Worm (Caenorhabditis elegans) whole organism, young adult: ENCODE data around the gene hum-5.

Experiments used
- B0035.1 ChIP-seq: sonication (generic microtip); optimal IDR thresholded peaks from 2 replicates; lab custom pipeline; 2016; ENCODE audit warnings: missing genetic modification characterization, mild to moderate bottlenecking, missing compliant biosample characterization, missing genotype, missing genetic modification reagents
- B0336.3 ChIP-seq: fragments of 200-800 bp; sonication (Bioruptor generic); IDR thresholded peaks from 2 replicates; pipeline ENCODE4 v1.3.6; 2022; ENCODE audit warnings: missing genetic modification characterization, missing compliant biosample characterization
- F22D6.2 ChIP-seq: sonication (generic microtip); optimal IDR thresholded peaks from 2 replicates; lab custom pipeline; 2016; ENCODE audit warnings: mild to moderate bottlenecking, missing genetic modification characterization, missing compliant biosample characterization
- F23B12.7 ChIP-seq: sonication (generic microtip); optimal IDR thresholded peaks from 2 replicates; lab custom pipeline; 2017; ENCODE audit warnings: missing genetic modification characterization, mild to moderate bottlenecking, missing compliant biosample characterization, antibody characterized with exemption, moderate library complexity; ENCODE audit not compliant: insufficient read depth
- F39B2.1 ChIP-seq: fragments of 200-800 bp; sonication (Bioruptor generic); IDR thresholded peaks from 2 replicates; pipeline ENCODE4 v1.3.6; 2022; ENCODE audit warnings: missing genetic modification reagents, missing genetic modification characterization, missing compliant biosample characterization
- F49E8.2 ChIP-seq: sonication (generic microtip); optimal IDR thresholded peaks from 3 replicates; lab custom pipeline; 2017; ENCODE audit warnings: missing genetic modification characterization, mild to moderate bottlenecking, missing compliant biosample characterization, antibody characterized with exemption, moderate library complexity; ENCODE audit not compliant: insufficient read depth
- F55B11.4 ChIP-seq: sonication (generic microtip); optimal IDR thresholded peaks from 2 replicates; lab custom pipeline; 2016; ENCODE audit warnings: missing compliant biosample characterization, missing genetic modification characterization, borderline replicate concordance; ENCODE audit not compliant: insufficient read depth
- T26A5.8 ChIP-seq: sonication (generic microtip); optimal IDR thresholded peaks from 2 replicates; lab custom pipeline; 2016; ENCODE audit warnings: missing genetic modification characterization, missing compliant biosample characterization
- Y53F4B.3 ChIP-seq: fragments of 200-800 bp; sonication (Bioruptor generic); IDR thresholded peaks from 2 replicates; pipeline ENCODE4 v1.3.6; 2022; ENCODE audit warnings: missing genetic modification reagents, missing genetic modification characterization, missing compliant biosample characterization
- Y56A3A.18 ChIP-seq: fragments of 200-800 bp; sonication (Bioruptor generic); IDR thresholded peaks from 2 replicates; pipeline ENCODE4 v1.3.6; 2022; ENCODE audit warnings: missing genetic modification reagents, missing genetic modification characterization, missing compliant biosample characterization
- Y67H2A.10 ChIP-seq: fragments of 200-800 bp; sonication (Bioruptor generic); conservative IDR thresholded peaks from 2 replicates; pipeline ENCODE4 v1.3.6; 2022; ENCODE audit warnings: missing genetic modification reagents, missing genetic modification characterization, missing compliant biosample characterization
- atf-7 ChIP-seq: sonication (generic microtip); optimal IDR thresholded peaks from 2 replicates; lab custom pipeline; 2017; ENCODE audit warnings: mild to moderate bottlenecking, missing genetic modification characterization, missing compliant biosample characterization
- attf-3 ChIP-seq: fragments of 200-800 bp; sonication (Bioruptor generic); conservative IDR thresholded peaks from 2 replicates; pipeline ENCODE4 v1.3.6; 2022; ENCODE audit warnings: missing genetic modification reagents, missing genetic modification characterization, missing compliant biosample characterization
- attf-5 ChIP-seq: fragments of 200-800 bp; sonication (Bioruptor generic); optimal IDR thresholded peaks from 2 replicates; lab custom pipeline; 2018; ENCODE audit warnings: mild to moderate bottlenecking, missing genetic modification characterization, missing compliant biosample characterization
- cebp-2 ChIP-seq: fragments of 200-800 bp; sonication (Bioruptor generic); IDR thresholded peaks from 2 replicates; pipeline ENCODE4 v1.3.6; 2022; ENCODE audit warnings: missing genetic modification characterization, missing compliant biosample characterization
- ceh-100 ChIP-seq: fragments of 200-800 bp; sonication (Bioruptor generic); IDR thresholded peaks from 2 replicates; pipeline ENCODE4 v1.3.6; 2022; ENCODE audit warnings: missing genetic modification reagents, missing genetic modification characterization, missing compliant biosample characterization
- ceh-27 ChIP-seq: fragments of 200-800 bp; sonication (Bioruptor generic); optimal IDR thresholded peaks from 2 replicates; lab custom pipeline; 2018; ENCODE audit warnings: mild to moderate bottlenecking, missing genetic modification characterization, moderate library complexity, missing compliant biosample characterization
- ceh-40 ChIP-seq: fragments of 200-800 bp; sonication (Bioruptor generic); IDR thresholded peaks from 2 replicates; pipeline ENCODE4 v1.3.6; 2022; ENCODE audit warnings: missing genetic modification characterization, missing compliant biosample characterization
- ceh-58 ChIP-seq: fragments of 200-800 bp; sonication (Bioruptor generic); IDR thresholded peaks from 2 replicates; pipeline ENCODE4 v1.3.6; 2022; ENCODE audit warnings: missing genetic modification characterization, missing compliant biosample characterization
- dox-1 ChIP-seq: fragments of 200-800 bp; sonication (Bioruptor generic); IDR thresholded peaks from 2 replicates; pipeline ENCODE4 v1.3.6; 2022; ENCODE audit warnings: missing genetic modification reagents, missing genetic modification characterization, missing compliant biosample characterization
- egl-44 ChIP-seq: fragments of 200-800 bp; sonication (Bioruptor generic); IDR thresholded peaks from 2 replicates; pipeline ENCODE4 v1.3.6; 2022; ENCODE audit warnings: missing genetic modification reagents, missing genetic modification characterization, missing compliant biosample characterization
- egrh-3 ChIP-seq: fragments of 200-800 bp; sonication (Bioruptor generic); IDR thresholded peaks from 2 replicates; pipeline ENCODE4 v1.3.6; 2022; ENCODE audit warnings: missing genetic modification reagents, missing genetic modification characterization, missing compliant biosample characterization
- ekl-4 ChIP-seq: fragments of 200-800 bp; sonication (Bioruptor generic); IDR thresholded peaks from 2 replicates; pipeline ENCODE4 v1.3.6; 2022; ENCODE audit warnings: missing genetic modification reagents, missing genetic modification characterization, missing compliant biosample characterization
- ets-4 ChIP-seq: fragments of 200-800 bp; sonication (Bioruptor generic); optimal IDR thresholded peaks from 2 replicates; lab custom pipeline; 2018; ENCODE audit warnings: mild to moderate bottlenecking, missing genetic modification characterization, missing compliant biosample characterization
- fkh-3 ChIP-seq: sonication (generic microtip); optimal IDR thresholded peaks from 2 replicates; lab custom pipeline; 2016; ENCODE audit warnings: mild to moderate bottlenecking, missing genetic modification characterization, missing compliant biosample characterization
- gei-17 ChIP-seq: fragments of 200-800 bp; sonication (Bioruptor generic); optimal IDR thresholded peaks from 2 replicates; lab custom pipeline; 2018; ENCODE audit warnings: mild to moderate bottlenecking, missing genetic modification characterization, missing compliant biosample characterization
- hmg-20 ChIP-seq: fragments of 200-800 bp; sonication (Bioruptor generic); IDR thresholded peaks from 2 replicates; pipeline ENCODE4 v1.3.6; 2022; ENCODE audit warnings: missing genetic modification reagents, missing genetic modification characterization, missing compliant biosample characterization
- lin-35 ChIP-seq, 3 experiments: fragments of 150-350 bp in 2 of 3; sonication (generic microtip) in 1 of 3; optimal IDR thresholded peaks; 2 replicates each; lab custom pipeline; 2014 to 2018; ENCODE audit warnings: missing biosample characterization in 3 of 3, missing genetic modification characterization in 3 of 3, missing genetic modification reagents in 3 of 3
- lsy-27 ChIP-seq: sonication (generic microtip); optimal IDR thresholded peaks from 2 replicates; lab custom pipeline; 2017; ENCODE audit warnings: missing genetic modification characterization, mild to moderate bottlenecking, missing compliant biosample characterization, antibody characterized with exemption, missing genotype, borderline replicate concordance; ENCODE audit not compliant: insufficient read depth
- madf-3 ChIP-seq: fragments of 200-800 bp; sonication (Bioruptor generic); IDR thresholded peaks from 2 replicates; pipeline ENCODE4 v1.3.6; 2022; ENCODE audit warnings: missing genetic modification reagents, missing genetic modification characterization, missing compliant biosample characterization
- mcd-1 ChIP-seq: fragments of 200-800 bp; sonication (Bioruptor generic); IDR thresholded peaks from 2 replicates; pipeline ENCODE4 v1.3.6; 2022; ENCODE audit warnings: missing genetic modification reagents, missing genetic modification characterization, missing compliant biosample characterization
- nhr-120 ChIP-seq: fragments of 200-800 bp; sonication (Bioruptor generic); IDR thresholded peaks from 2 replicates; pipeline ENCODE4 v1.3.6; 2022; ENCODE audit warnings: missing genetic modification characterization, missing compliant biosample characterization
- nhr-179 ChIP-seq: sonication (generic microtip); optimal IDR thresholded peaks from 2 replicates; lab custom pipeline; 2016; ENCODE audit warnings: mild to moderate bottlenecking, missing genetic modification characterization, missing compliant biosample characterization
- nhr-80 ChIP-seq: sonication (generic microtip); optimal IDR thresholded peaks from 2 replicates; lab custom pipeline; 2016; ENCODE audit warnings: missing genetic modification characterization, missing compliant biosample characterization
- pbrm-1 ChIP-seq: fragments of 200-800 bp; sonication (Bioruptor generic); IDR thresholded peaks from 2 replicates; pipeline ENCODE4 v1.3.6; 2022; ENCODE audit warnings: missing genetic modification reagents, missing genetic modification characterization, missing compliant biosample characterization
- pha-4 ChIP-seq: fragments of 150-350 bp; sonication (generic microtip); optimal IDR thresholded peaks from 2 replicates; lab custom pipeline; 2014; ENCODE audit warnings: missing biosample characterization, missing genetic modification reagents, missing genetic modification characterization
- repo-1 ChIP-seq: sonication (generic microtip); optimal IDR thresholded peaks from 2 replicates; lab custom pipeline; 2017; ENCODE audit warnings: mild to moderate bottlenecking, missing genetic modification characterization, missing compliant biosample characterization
- rpc-1 ChIP-seq, 2 experiments: fragments of 150-350 bp in 1 of 2; sonication (generic microtip) in 1 of 2; optimal IDR thresholded peaks; 2 replicates each; lab custom pipeline; 2014 to 2018; ENCODE audit warnings: missing biosample characterization in 1 of 2, missing genetic modification characterization in 1 of 2, missing genetic modification reagents in 1 of 2, missing genotype in 1 of 2
- sdz-38 ChIP-seq: sonication (generic microtip); optimal IDR thresholded peaks from 2 replicates; lab custom pipeline; 2016; ENCODE audit warnings: missing genotype, missing genetic modification characterization, missing compliant biosample characterization
- snpc-4 ChIP-seq, 5 experiments: fragments of 150-350 bp in 1 of 5; sonication (generic microtip) in 4 of 5; optimal IDR thresholded peaks; 2 replicates each; lab custom pipeline; 2014 to 2018; ENCODE audit warnings: missing genetic modification characterization in 5 of 5, missing biosample characterization in 3 of 5, antibody characterized with exemption in 2 of 5, mild to moderate bottlenecking in 2 of 5, missing compliant biosample characterization in 2 of 5, missing genotype in 2 of 5, moderate library complexity in 2 of 5, missing genetic modification reagents in 1 of 5
- tbp1 ChIP-seq: fragments of 200-800 bp; sonication (Bioruptor generic); optimal IDR thresholded peaks from 2 replicates; lab custom pipeline; 2018; ENCODE audit warnings: mild to moderate bottlenecking, missing genetic modification characterization, missing compliant biosample characterization
- unc-130 ChIP-seq: sonication (generic microtip); optimal IDR thresholded peaks from 2 replicates; lab custom pipeline; 2016; ENCODE audit warnings: missing genetic modification reagents, missing genetic modification characterization, missing compliant biosample characterization
- unc-62 ChIP-seq: fragments of 150-350 bp; optimal IDR thresholded peaks from 2 replicates; lab custom pipeline; 2014; ENCODE audit warnings: missing biosample characterization, missing genetic modification reagents, missing genetic modification characterization
- zim-3 ChIP-seq: sonication (generic microtip); optimal IDR thresholded peaks from 2 replicates; lab custom pipeline; 2017; ENCODE audit warnings: mild to moderate bottlenecking, missing genetic modification characterization, moderate library complexity, missing compliant biosample characterization
- ztf-22 ChIP-seq: fragments of 200-800 bp; sonication (Bioruptor generic); optimal IDR thresholded peaks from 2 replicates; lab custom pipeline; 2018; ENCODE audit warnings: mild to moderate bottlenecking, missing genetic modification characterization, moderate library complexity, missing compliant biosample characterization
- ztf-25 ChIP-seq: fragments of 200-800 bp; sonication (Bioruptor generic); IDR thresholded peaks from 2 replicates; pipeline ENCODE4 v1.3.6; 2022; ENCODE audit warnings: missing genetic modification reagents, missing genetic modification characterization, missing compliant biosample characterization
- ztf-28 ChIP-seq: fragments of 200-800 bp; sonication (Bioruptor generic); IDR thresholded peaks from 2 replicates; pipeline ENCODE4 v1.3.6; 2022; ENCODE audit warnings: missing genetic modification reagents, missing genetic modification characterization, missing compliant biosample characterization

hum-5 gene

ce11 chrIII:4015382-4015986 lies 21.2 kb downstream of the hum-5 start (continued):
- TF ChIP-seq atf-7 (tag; lab: Kevin White, UChicago) (peak; percentile 43), F23B12.7 (tag; lab: Kevin White, UChicago) (peak; percentile 40), nhr-179 (tag; lab: Kevin White, UChicago) (no peak), egrh-3 (no peak), F55B11.4 (tag; lab: Kevin White, UChicago) (no peak), snpc-4 (GFP tag; optimal IDR thresholded peaks at IDR 0.05; lab: Kevin White, UChicago) (peak; percentile 57), snpc-4 (tag; optimal IDR thresholded peaks at IDR 0.05; lab: Kevin White, UChicago) (peak in 1 of 4 experiments; percentile 46), nhr-80 (no peak), madf-3 (peak; percentile 84), lin-35 (GFP tag; optimal IDR thresholded peaks at IDR 0.05; lab: Kevin White, UChicago) (peak in 2 of 3 experiments; percentile 43 to 65), unc-62 (GFP tag; lab: Kevin White, UChicago) (no peak), tbp1 (GFP tag; lab: Kevin White, UChicago) (peak; percentile 44), F22D6.2 (tag; lab: Kevin White, UChicago) (no peak), attf-5 (peak; percentile 3), cebp-2 (GFP tag; lab: Robert Waterston, UW) (0 out of 2 replicates have a peak, but pooled peaks have one; percentile 58), ceh-27 (GFP tag; lab: Kevin White, UChicago) (peak; percentile 19), Y53F4B.3 (GFP tag; lab: Robert Waterston, UW) (no peak), ztf-28 (GFP tag; lab: Robert Waterston, UW) (no peak), unc-130 (GFP tag; lab: Kevin White, UChicago) (peak; percentile 92), fkh-3 (tag; lab: Kevin White, UChicago) (peak; percentile 46), F49E8.2 (tag; lab: Kevin White, UChicago) (peak; percentile 93), pha-4 (tag; lab: Kevin White, UChicago) (no peak), attf-3 (no peak; the same call in 1 of the 2 replicates), nhr-120 (GFP tag; lab: Robert Waterston, UW) (no peak), ztf-22 (no peak), ekl-4 (GFP tag; lab: Robert Waterston, UW) (peak; percentile 84), zim-3 (tag; lab: Kevin White, UChicago) (no peak), F39B2.1 (GFP tag; lab: Robert Waterston, UW) (no peak), ets-4 (GFP tag; lab: Kevin White, UChicago) (no peak), pbrm-1 (GFP tag; lab: Robert Waterston, UW) (peak; percentile 63), Y56A3A.18 (GFP tag; lab: Robert Waterston, UW) (no peak; the same call in 1 of the 2 replicates), B0336.3 (peak; percentile 93), ztf-25 (GFP tag; lab: Robert Waterston, UW) (no peak), B0035.1 (tag; lab: Kevin White, UChicago) (peak; percentile 17), hmg-20 (no peak), ceh-58 (GFP tag; lab: Robert Waterston, UW) (no peak), egl-44 (GFP tag; lab: Robert Waterston, UW) (peak; percentile 63), ceh-40 (GFP tag; lab: Robert Waterston, UW) (no peak), mcd-1 (GFP tag; lab: Robert Waterston, UW) (0 out of 2 replicates have a peak, but pooled peaks have one; percentile 9), gei-17 (no peak), ceh-100 (GFP tag; lab: Robert Waterston, UW) (no peak; the same call in none of the 2 replicates), sdz-38 (no peak), dox-1 (GFP tag; lab: Robert Waterston, UW) (peak; percentile 34; the same call in 1 of the 2 replicates), repo-1 (tag; lab: Kevin White, UChicago) (peak; percentile 82), rpc-1 (optimal IDR thresholded peaks at IDR 0.05; lab: Kevin White, UChicago) (no peak), rpc-1 (tag; optimal IDR thresholded peaks at IDR 0.05; lab: Kevin White, UChicago) (peak; percentile 2), Y67H2A.10 (GFP tag; lab: Robert Waterston, UW) (no peak), lsy-27 (tag; lab: Kevin White, UChicago) (no peak), T26A5.8 (tag; lab: Kevin White, UChicago) (peak; percentile 41)
